Fruit fly (Drosophila melanogaster) whole organism, prepupa: Measurements from ENCODE around the gene Smyd5.

Experiments used
- Blimp-1 ChIP-seq: fragments of 200-800 bp; sonication (Bioruptor generic); optimal IDR thresholded peaks from 3 replicates; lab custom pipeline; 2017; ENCODE audit warnings: missing biosample characterization, missing genetic modification characterization, mild to moderate bottlenecking, moderate library complexity, missing genetic modification reagents
- CG10631 ChIP-seq: fragments of 200-800 bp; sonication (Bioruptor generic); optimal IDR thresholded peaks from 2 replicates; lab custom pipeline; 2016; ENCODE audit warnings: missing biosample characterization, missing genetic modification characterization
- CG10669 ChIP-seq: fragments of 200-800 bp; sonication (Bioruptor generic); optimal IDR thresholded peaks from 3 replicates; lab custom pipeline; 2018; ENCODE audit warnings: missing biosample characterization, mild to moderate bottlenecking, missing genetic modification characterization, moderate library complexity
- CG11294 ChIP-seq: fragments of 200-800 bp; sonication (Bioruptor generic); IDR thresholded peaks from 2 replicates; pipeline ENCODE4 v1.3.6; 2022; ENCODE audit warnings: missing biosample characterization, missing genetic modification characterization
- CG11762 ChIP-seq: fragments of 200-800 bp; sonication (Bioruptor generic); optimal IDR thresholded peaks from 3 replicates; lab custom pipeline; 2016; ENCODE audit warnings: missing biosample characterization, missing genetic modification characterization; ENCODE audit not compliant: insufficient read depth
- CG11902 ChIP-seq: fragments of 200-800 bp; sonication (Bioruptor generic); optimal IDR thresholded peaks from 3 replicates; lab custom pipeline; 2016; ENCODE audit warnings: missing biosample characterization, missing genetic modification characterization
- CG15336 ChIP-seq: fragments of 200-800 bp; sonication (Bioruptor generic); IDR thresholded peaks from 2 replicates; pipeline ENCODE4 v1.3.6; 2022; ENCODE audit warnings: missing biosample characterization, missing genetic modification characterization
- CG1621 ChIP-seq: fragments of 200-800 bp; sonication (Bioruptor generic); optimal IDR thresholded peaks from 3 replicates; lab custom pipeline; 2018; ENCODE audit warnings: missing biosample characterization, mild to moderate bottlenecking, missing genetic modification characterization
- CG16779 ChIP-seq: fragments of 200-800 bp; sonication (Bioruptor generic); optimal IDR thresholded peaks from 3 replicates; lab custom pipeline; 2017; ENCODE audit warnings: missing biosample characterization, mild to moderate bottlenecking, missing genetic modification characterization
- CG31627 ChIP-seq: fragments of 200-800 bp; sonication (Bioruptor generic); optimal IDR thresholded peaks from 3 replicates; lab custom pipeline; 2016; ENCODE audit warnings: missing biosample characterization, missing genetic modification characterization
- CG32006 ChIP-seq: fragments of 200-800 bp; sonication (Bioruptor generic); optimal IDR thresholded peaks from 3 replicates; lab custom pipeline; 2017; ENCODE audit warnings: missing biosample characterization, mild to moderate bottlenecking, missing genetic modification characterization
- CG34406 ChIP-seq: fragments of 200-800 bp; sonication (Bioruptor generic); optimal IDR thresholded peaks from 3 replicates; lab custom pipeline; 2016; ENCODE audit warnings: missing biosample characterization, missing genetic modification characterization
- CG3919 ChIP-seq: fragments of 200-800 bp; sonication (Bioruptor generic); optimal IDR thresholded peaks from 3 replicates; lab custom pipeline; 2016; ENCODE audit warnings: missing biosample characterization, missing genetic modification characterization
- CG4318 ChIP-seq: fragments of 200-800 bp; sonication (Bioruptor generic); optimal IDR thresholded peaks from 3 replicates; lab custom pipeline; 2017; ENCODE audit warnings: missing biosample characterization, mild to moderate bottlenecking, missing genetic modification characterization
- CG6163 ChIP-seq: fragments of 200-800 bp; sonication (Bioruptor generic); IDR thresholded peaks from 3 replicates; pipeline ENCODE4 v1.3.6; 2022; ENCODE audit warnings: missing biosample characterization, missing genetic modification characterization
- CG6276 ChIP-seq: fragments of 200-800 bp; sonication (Bioruptor generic); optimal IDR thresholded peaks from 2 replicates; lab custom pipeline; 2017; ENCODE audit warnings: missing biosample characterization, mild to moderate bottlenecking, missing genetic modification characterization
- CG6792 ChIP-seq: fragments of 200-800 bp; sonication (Bioruptor generic); optimal IDR thresholded peaks from 3 replicates; lab custom pipeline; 2016; ENCODE audit warnings: missing biosample characterization, missing genetic modification characterization
- CG6808 ChIP-seq: fragments of 200-800 bp; sonication (Bioruptor generic); optimal IDR thresholded peaks from 3 replicates; lab custom pipeline; 2017; ENCODE audit warnings: missing biosample characterization, missing genetic modification characterization, mild to moderate bottlenecking, moderate library complexity, missing genetic modification reagents
- CG6854 ChIP-seq: fragments of 200-800 bp; sonication (Bioruptor generic); optimal IDR thresholded peaks from 2 replicates; lab custom pipeline; 2017; ENCODE audit warnings: missing biosample characterization, mild to moderate bottlenecking, missing genetic modification characterization
- CG7368 ChIP-seq: fragments of 200-800 bp; sonication (Bioruptor generic); optimal IDR thresholded peaks from 3 replicates; lab custom pipeline; 2016; ENCODE audit warnings: missing biosample characterization, missing genetic modification characterization
- CG8119 ChIP-seq: fragments of 200-800 bp; sonication (Bioruptor generic); IDR thresholded peaks from 3 replicates; pipeline ENCODE4 v1.3.6; 2022; ENCODE audit warnings: missing biosample characterization, missing genetic modification characterization
- CG8632 ChIP-seq: fragments of 200-800 bp; sonication (Bioruptor generic); optimal IDR thresholded peaks from 3 replicates; lab custom pipeline; 2016; ENCODE audit warnings: missing biosample characterization, missing genetic modification characterization
- CG9139 ChIP-seq: fragments of 200-800 bp; sonication (Bioruptor generic); optimal IDR thresholded peaks from 3 replicates; lab custom pipeline; 2017; ENCODE audit warnings: missing biosample characterization, mild to moderate bottlenecking, missing genetic modification characterization
- Eip78C ChIP-seq: fragments of 200-800 bp; sonication (Bioruptor generic); peaks from one replicate; lab custom pipeline; 2016; ENCODE audit warnings: missing biosample characterization, missing genetic modification characterization
- Eip93F ChIP-seq: fragments of 200-800 bp; sonication (Bioruptor generic); optimal IDR thresholded peaks from 2 replicates; lab custom pipeline; 2016; ENCODE audit warnings: missing biosample characterization, mild to moderate bottlenecking, missing genetic modification characterization
- Ets21C ChIP-seq: fragments of 200-800 bp; sonication (Bioruptor generic); optimal IDR thresholded peaks from 3 replicates; lab custom pipeline; 2016; ENCODE audit warnings: missing biosample characterization, missing genetic modification characterization
- Ets96B ChIP-seq: fragments of 200-800 bp; optimal IDR thresholded peaks from 2 replicates; lab custom pipeline; 2019; ENCODE audit warnings: missing biosample characterization, mild to moderate bottlenecking, missing genetic modification characterization, moderate library complexity
- Gug ChIP-seq: fragments of 200-800 bp; sonication (Bioruptor generic); IDR thresholded peaks from 2 replicates; pipeline ENCODE4 v1.3.6; 2022; ENCODE audit warnings: missing biosample characterization, missing genetic modification characterization
- Hr38 ChIP-seq: sonication (Bioruptor generic); optimal IDR thresholded peaks from 2 replicates; lab custom pipeline; 2016; ENCODE audit warnings: missing biosample characterization, missing genetic modification characterization
- Hr39 ChIP-seq: fragments of 200-800 bp; sonication (Bioruptor generic); optimal IDR thresholded peaks from 2 replicates; lab custom pipeline; 2016; ENCODE audit warnings: missing biosample characterization, missing genetic modification characterization
- Met ChIP-seq: fragments of 200-800 bp; sonication (Bioruptor generic); optimal IDR thresholded peaks from 3 replicates; lab custom pipeline; 2016; ENCODE audit warnings: missing biosample characterization, missing genetic modification characterization
- OdsH ChIP-seq: fragments of 200-800 bp; sonication (Bioruptor generic); optimal IDR thresholded peaks from 3 replicates; lab custom pipeline; 2016; ENCODE audit warnings: missing biosample characterization, missing genetic modification characterization
- Smox ChIP-seq: fragments of 200-800 bp; sonication (Bioruptor generic); optimal IDR thresholded peaks from 3 replicates; lab custom pipeline; 2016; ENCODE audit warnings: missing biosample characterization, missing genetic modification characterization
- Sox14 ChIP-seq: fragments of 200-800 bp; sonication (Bioruptor generic); optimal IDR thresholded peaks from 3 replicates; lab custom pipeline; 2016; ENCODE audit warnings: missing biosample characterization, missing genetic modification characterization
- Sox15 ChIP-seq: fragments of 200-800 bp; sonication (Bioruptor generic); optimal IDR thresholded peaks from 3 replicates; lab custom pipeline; 2016; ENCODE audit warnings: missing biosample characterization, missing genetic modification characterization
- cyc ChIP-seq: fragments of 200-800 bp; sonication (Bioruptor generic); optimal IDR thresholded peaks from 3 replicates; lab custom pipeline; 2016; ENCODE audit warnings: missing biosample characterization, missing genetic modification characterization
- dac ChIP-seq: fragments of 200-800 bp; sonication (Bioruptor generic); optimal IDR thresholded peaks from 2 replicates; lab custom pipeline; 2017; ENCODE audit warnings: missing biosample characterization, mild to moderate bottlenecking, missing genetic modification characterization
- dsx ChIP-seq: fragments of 200-800 bp; optimal IDR thresholded peaks from 3 replicates; lab custom pipeline; 2019; ENCODE audit warnings: missing biosample characterization, mild to moderate bottlenecking, missing genetic modification characterization, moderate library complexity; ENCODE audit not compliant: poor library complexity, severe bottlenecking
- eg ChIP-seq: fragments of 200-800 bp; sonication (Bioruptor generic); IDR thresholded peaks from 3 replicates; pipeline ENCODE4 v1.3.6; 2022; ENCODE audit warnings: missing biosample characterization, missing genetic modification characterization
- esn ChIP-seq: fragments of 200-800 bp; sonication (Bioruptor generic); optimal IDR thresholded peaks from 2 replicates; lab custom pipeline; 2016; ENCODE audit warnings: missing biosample characterization, mild to moderate bottlenecking, missing genetic modification characterization, moderate library complexity
- fd59A ChIP-seq: fragments of 200-800 bp; sonication (Bioruptor generic); optimal IDR thresholded peaks from 2 replicates; lab custom pipeline; 2017; ENCODE audit warnings: missing biosample characterization, mild to moderate bottlenecking, missing genetic modification characterization, missing genetic modification reagents
- fd85E ChIP-seq: fragments of 200-800 bp; sonication (Bioruptor generic); optimal IDR thresholded peaks from 3 replicates; lab custom pipeline; 2016; ENCODE audit warnings: missing biosample characterization, missing genetic modification characterization
- fkh ChIP-seq: fragments of 200-800 bp; sonication (Bioruptor generic); optimal IDR thresholded peaks from 3 replicates; lab custom pipeline; 2017; ENCODE audit warnings: missing biosample characterization, mild to moderate bottlenecking, missing genetic modification characterization, moderate library complexity
- lz ChIP-seq: fragments of 200-800 bp; sonication (Bioruptor generic); optimal IDR thresholded peaks from 3 replicates; lab custom pipeline; 2016; ENCODE audit warnings: missing biosample characterization, missing genetic modification characterization
- pdm3 ChIP-seq: fragments of 200-800 bp; sonication (Bioruptor generic); optimal IDR thresholded peaks from 3 replicates; lab custom pipeline; 2016; ENCODE audit warnings: missing biosample characterization, missing genetic modification characterization
- spab ChIP-seq: fragments of 200-800 bp; sonication (Bioruptor generic); optimal IDR thresholded peaks from 2 replicates; lab custom pipeline; 2017; ENCODE audit warnings: missing biosample characterization, mild to moderate bottlenecking, missing genetic modification characterization, missing genetic modification reagents
- ss ChIP-seq, 2 experiments: fragments of 200-800 bp; sonication (Bioruptor generic); optimal IDR thresholded peaks; 2 replicates in 1 of 2; 3 replicates in 1 of 2; lab custom pipeline; 2017 to 2018; ENCODE audit warnings: mild to moderate bottlenecking in 2 of 2, missing biosample characterization in 2 of 2, missing genetic modification characterization in 2 of 2, moderate library complexity in 1 of 2
- svp ChIP-seq: fragments of 200-800 bp; sonication (Bioruptor generic); peaks from one replicate; lab custom pipeline; 2016; ENCODE audit warnings: missing biosample characterization, missing genetic modification characterization
- topi ChIP-seq: fragments of 200-800 bp; sonication (Bioruptor generic); optimal IDR thresholded peaks from 3 replicates; lab custom pipeline; 2016; ENCODE audit warnings: missing biosample characterization, missing genetic modification characterization
- vri ChIP-seq: fragments of 200-800 bp; sonication (Bioruptor generic); optimal IDR thresholded peaks from 3 replicates; lab custom pipeline; 2016; ENCODE audit warnings: missing biosample characterization, mild to moderate bottlenecking, missing genetic modification characterization

Smyd5 gene

dm6 chr3R:21201627-21202026, 17.0 kb downstream of the Smyd5 start:
- TF ChIP-seq svp (GFP tag; lab: Kevin White, UChicago) = peak; percentile 78
- no peak for TF ChIP-seq CG16779 (tag; lab: Kevin White, UChicago)

- no peak for TF ChIP-seq CG6854 (GFP tag; lab: Kevin White, UChicago)
- peak; percentile 64; the same call in 1 of the 2 replicates for TF ChIP-seq CG11294 (GFP tag; lab: Robert Waterston, UW)
- TF ChIP-seq Ets96B = peak; percentile 59
- TF ChIP-seq CG10669 (GFP tag; lab: Kevin White, UChicago) = peak; percentile 31
- peak; percentile 81 for TF ChIP-seq CG8119 (GFP tag; lab: Robert Waterston, UW)
- TF ChIP-seq esn (GFP tag; lab: Kevin White, UChicago) = peak; percentile 73
- TF ChIP-seq CG16779 (tag; lab: Kevin White, UChicago) = peak; percentile 42
- peak; percentile 56 for TF ChIP-seq Smox
- no peak for TF ChIP-seq vri (GFP tag; lab: Kevin White, UChicago)
- peak; percentile 72 for TF ChIP-seq CG8632 (GFP tag; lab: Kevin White, UChicago)
- TF ChIP-seq Sox14 (GFP tag; lab: Kevin White, UChicago) = peak; percentile 62
- TF ChIP-seq cyc = peak; percentile 37
- TF ChIP-seq Hr38 (GFP tag; lab: Kevin White, UChicago) = no peak
- peak; percentile 88 for TF ChIP-seq CG15336 (GFP tag; lab: Robert Waterston, UW)
- peak; percentile 58 for TF ChIP-seq Eip93F (GFP tag; lab: Kevin White, UChicago)
- peak; percentile 75 for TF ChIP-seq eg (GFP tag; lab: Robert Waterston, UW)
- TF ChIP-seq CG3919 (GFP tag; lab: Kevin White, UChicago) = peak; percentile 55
- TF ChIP-seq CG34406 (GFP tag; lab: Kevin White, UChicago) = peak; percentile 26
- TF ChIP-seq CG6276 = peak; percentile 46
- peak; percentile 62 for TF ChIP-seq CG31627 (GFP tag; lab: Kevin White, UChicago)
- peak; percentile 56 for TF ChIP-seq spab (GFP tag; lab: Kevin White, UChicago)
- TF ChIP-seq CG6163 = peak; percentile 40; the same call in 1 of the 3 replicates
- peak; percentile 78 for TF ChIP-seq OdsH (GFP tag; lab: Kevin White, UChicago)
- peak; percentile 35 for TF ChIP-seq CG1621
- TF ChIP-seq Ets21C (GFP tag; lab: Kevin White, UChicago) = no peak
- TF ChIP-seq CG4318 (GFP tag; lab: Kevin White, UChicago) = peak; percentile 67
- peak; percentile 8 for TF ChIP-seq CG6808 (GFP tag; lab: Kevin White, UChicago)
- TF ChIP-seq lz (GFP tag; lab: Kevin White, UChicago) = peak; percentile 60
- TF ChIP-seq dac (GFP tag; lab: Kevin White, UChicago) = peak; percentile 39
- peak; percentile 67 for TF ChIP-seq Gug (GFP tag; lab: Robert Waterston, UW)
- TF ChIP-seq CG7368 (GFP tag; lab: Kevin White, UChicago) = peak; percentile 31
- peak; percentile 20 for TF ChIP-seq CG11902 (GFP tag; lab: Kevin White, UChicago)
- TF ChIP-seq svp (GFP tag; lab: Kevin White, UChicago) = peak; percentile 93
- TF ChIP-seq Sox15 (GFP tag; lab: Kevin White, UChicago) = peak; percentile 25
- TF ChIP-seq Met (GFP tag; lab: Kevin White, UChicago) = peak; percentile 62
- peak; percentile 77 for TF ChIP-seq CG10631 (GFP tag; lab: Kevin White, UChicago)
- TF ChIP-seq CG11762 (GFP tag; lab: Kevin White, UChicago) = peak; percentile 63
- TF ChIP-seq CG6792 (GFP tag; lab: Kevin White, UChicago) = peak; percentile 58
- no peak for TF ChIP-seq fkh (GFP tag; lab: Kevin White, UChicago)
- TF ChIP-seq Hr39 (GFP tag; lab: Kevin White, UChicago) = peak; percentile 63
- TF ChIP-seq CG9139 = no peak
- peak; percentile 47 for TF ChIP-seq fd59A (GFP tag; lab: Kevin White, UChicago)
- TF ChIP-seq topi = peak; percentile 55
- TF ChIP-seq fd85E (GFP tag; lab: Kevin White, UChicago) = no peak
- peak; percentile 66 for TF ChIP-seq dsx
- TF ChIP-seq ss (GFP tag; optimal IDR thresholded peaks at IDR 0.05; lab: Kevin White, UChicago) = peak; percentile 35 to 37
- peak; percentile 88 for TF ChIP-seq CG32006
- TF ChIP-seq Eip78C (GFP tag; lab: Kevin White, UChicago) = peak; percentile 88
- no peak for TF ChIP-seq Blimp-1 (GFP tag; lab: Kevin White, UChicago)
- TF ChIP-seq pdm3 (GFP tag; lab: Kevin White, UChicago) = peak; percentile 77
Observed at dm6 chr3R:21199953-21200368, 18.6 kb downstream of the Smyd5 start.
